Fruit fly (Drosophila melanogaster): ENCODE measurements around the gene CG43861.

dm6 chr2L:20017055-20017454 lies at the start of gene CG43861:
- TF ChIP-seq pan (optimal IDR thresholded peaks at IDR 0.05) (no peak), Dll (optimal IDR thresholded peaks at IDR 0.05) (no peak)
